Fruit fly (Drosophila melanogaster): ENCODE results near the gene CG15042.

CG15042 gene

DNA sequence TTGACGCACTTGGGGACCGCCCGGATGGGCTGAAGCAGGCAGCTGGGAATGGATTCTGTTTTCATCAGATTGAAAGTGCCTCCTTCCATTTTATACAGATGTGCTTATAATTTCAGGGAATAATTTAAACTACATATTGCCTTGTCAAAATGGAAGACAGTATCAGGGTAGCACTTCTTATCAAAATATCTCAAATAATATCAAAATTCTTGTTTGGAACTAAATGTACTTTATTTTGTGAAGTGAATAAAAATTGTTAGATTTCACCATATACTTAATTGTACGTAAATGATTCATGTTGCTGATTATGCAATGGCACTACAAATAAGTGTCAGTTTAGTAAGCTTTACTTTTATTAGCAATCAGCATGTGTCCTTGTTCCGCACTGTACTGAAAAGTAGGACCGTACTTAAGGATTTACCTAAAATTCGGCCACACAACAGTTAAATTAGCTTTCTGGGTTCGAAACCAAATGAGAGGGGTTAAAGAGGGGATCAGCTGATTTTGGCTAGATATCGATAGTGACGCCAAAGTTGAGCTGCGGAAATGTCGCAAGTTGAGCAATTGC, at the start of gene CG15042, which contains the start of gene CG15047:
Gene CG15042 (minus strand): TSS at position 101 of the 568 bp plus-strand sequence.
Gene CG15047 (plus strand): TSS at position 518 of the 568 bp plus-strand sequence.
- TF ChIP-seq CG6276 (GFP tag; optimal IDR thresholded peaks at IDR 0.05) (no peak), CG15336 (GFP tag; IDR thresholded peaks at IDR 0.05) (no peak), CG3032 (tag; optimal IDR thresholded peaks at IDR 0.05) (no peak), Smox (GFP tag; optimal IDR thresholded peaks at IDR 0.05) (no peak), salr (GFP tag; optimal IDR thresholded peaks at IDR 0.05) (no peak), CG7368 (GFP tag; optimal IDR thresholded peaks at IDR 0.05) (no peak)

DNA sequence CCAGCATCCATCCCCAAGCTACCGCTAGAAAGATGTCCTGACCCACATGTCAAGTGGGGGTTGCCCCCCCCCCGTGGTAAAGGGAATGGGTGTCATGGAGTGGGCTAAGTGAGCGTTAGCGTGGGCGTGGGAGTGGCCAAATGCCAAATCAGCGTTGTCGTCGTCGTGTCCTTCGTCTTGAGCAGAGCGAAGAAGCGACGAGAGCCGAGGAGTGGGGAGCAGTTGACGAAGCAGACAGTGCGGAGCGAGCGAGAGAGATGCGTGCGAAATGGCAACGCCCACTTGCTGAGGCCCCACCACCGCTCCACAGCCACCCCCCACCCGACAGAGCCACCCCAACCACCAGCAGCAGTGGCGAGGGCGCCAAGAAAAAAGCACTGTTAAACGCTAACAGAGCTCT, 47.1 kb upstream of the CG15042 start:
- TF ChIP-seq lz (GFP tag; optimal IDR thresholded peaks at IDR 0.05), result no peak

DNA sequence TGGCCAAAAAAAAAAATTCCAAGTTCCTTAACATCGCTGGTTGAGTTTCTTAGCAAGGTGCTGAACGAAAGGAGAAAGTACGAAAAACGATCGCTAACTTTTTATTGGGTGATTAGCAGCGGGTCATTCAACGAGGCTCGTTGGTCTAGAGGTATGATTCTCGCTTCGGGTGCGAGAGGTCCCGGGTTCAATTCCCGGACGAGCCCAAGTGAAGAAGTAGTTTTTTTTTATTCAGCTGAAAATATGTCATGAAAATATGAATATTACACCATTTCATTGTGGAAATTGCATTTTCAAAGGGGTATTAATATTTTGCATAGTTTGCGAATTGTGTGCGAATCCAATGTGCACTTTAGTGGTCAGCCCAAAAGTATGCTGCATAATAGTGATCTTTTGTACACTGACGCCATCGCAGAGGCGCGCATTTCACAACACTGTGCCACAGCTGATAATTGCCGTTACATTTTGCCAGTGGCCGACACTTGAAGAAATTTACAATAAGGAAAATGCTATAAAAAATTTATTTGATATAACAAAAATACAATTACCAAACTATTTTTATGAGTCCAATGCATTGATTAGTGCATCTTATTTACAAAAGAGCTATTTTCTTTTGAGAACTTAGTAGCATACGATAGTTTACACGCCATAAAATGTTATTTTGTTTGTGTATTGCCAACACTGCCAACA, 37.7 kb upstream of the CG15042 start:
- peak; percentile 8 for TF ChIP-seq vri (GFP tag; optimal IDR thresholded peaks at IDR 0.05)
- peak; percentile 70 for TF ChIP-seq CG6163 (GFP tag; IDR thresholded peaks at IDR 0.05)
- TF ChIP-seq pdm3 (GFP tag; optimal IDR thresholded peaks at IDR 0.05), result peak; percentile 19
- peak; percentile 12 for TF ChIP-seq CG10631 (GFP tag; optimal IDR thresholded peaks at IDR 0.05)
- no peak for TF ChIP-seq CG11294 (GFP tag; IDR thresholded peaks at IDR 0.05)
- TF ChIP-seq CG3032 (tag; optimal IDR thresholded peaks at IDR 0.05), result peak; percentile 12
- peak; percentile 84 for TF ChIP-seq CG6808 (GFP tag; optimal IDR thresholded peaks at IDR 0.05)
- peak; percentile 10 for TF ChIP-seq Hr39 (GFP tag; optimal IDR thresholded peaks at IDR 0.05)
- peak; percentile 13 for TF ChIP-seq Sox14 (GFP tag; optimal IDR thresholded peaks at IDR 0.05)
- TF ChIP-seq Ets96B (tag; optimal IDR thresholded peaks at IDR 0.05), result peak; percentile 18
- peak; percentile 35 for TF ChIP-seq esn (GFP tag; optimal IDR thresholded peaks at IDR 0.05)
- TF ChIP-seq CG8119 (GFP tag; IDR thresholded peaks at IDR 0.05), result peak; percentile 60
- TF ChIP-seq CG10669 (GFP tag; optimal IDR thresholded peaks at IDR 0.05), result peak; percentile 24
- peak; percentile 39 for TF ChIP-seq Met (GFP tag; optimal IDR thresholded peaks at IDR 0.05)
- TF ChIP-seq cyc (GFP tag; optimal IDR thresholded peaks at IDR 0.05), result peak; percentile 6
- TF ChIP-seq ss (GFP tag; optimal IDR thresholded peaks at IDR 0.05), result no peak
- TF ChIP-seq Blimp-1 (GFP tag; optimal IDR thresholded peaks at IDR 0.05), result no peak
- peak; percentile 20 for TF ChIP-seq achi (GFP tag; optimal IDR thresholded peaks at IDR 0.05)
- TF ChIP-seq CG11762 (GFP tag; optimal IDR thresholded peaks at IDR 0.05; ENCODE audit: insufficient read depth), result no peak
- TF ChIP-seq CG3919 (GFP tag; optimal IDR thresholded peaks at IDR 0.05), result peak; percentile 28
- no peak for TF ChIP-seq fd59A (GFP tag; optimal IDR thresholded peaks at IDR 0.05)
- TF ChIP-seq net (GFP tag; optimal IDR thresholded peaks at IDR 0.05), result no peak
- TF ChIP-seq topi (GFP tag; optimal IDR thresholded peaks at IDR 0.05), result peak; percentile 36
- TF ChIP-seq OdsH (GFP tag; optimal IDR thresholded peaks at IDR 0.05), result peak; percentile 2
- peak; percentile 74 for TF ChIP-seq svp (GFP tag)
- TF ChIP-seq Sox102F (GFP tag; optimal IDR thresholded peaks at IDR 0.05), result peak; percentile 6
- TF ChIP-seq CG15336 (GFP tag; IDR thresholded peaks at IDR 0.05), result peak; percentile 68
- peak; percentile 18 for TF ChIP-seq CG31627 (GFP tag; optimal IDR thresholded peaks at IDR 0.05)
- TF ChIP-seq Eip93F (GFP tag; optimal IDR thresholded peaks at IDR 0.05), result no peak
- peak; percentile 70 for TF ChIP-seq eg (GFP tag; IDR thresholded peaks at IDR 0.05)
- TF ChIP-seq fd85E (GFP tag; optimal IDR thresholded peaks at IDR 0.05), result no peak
- TF ChIP-seq acj6 (GFP tag; optimal IDR thresholded peaks at IDR 0.05), result peak; percentile 29
- peak; percentile 70 for TF ChIP-seq Eip78C (GFP tag)
- TF ChIP-seq Gug (GFP tag; IDR thresholded peaks at IDR 0.05), result no peak
- no peak for TF ChIP-seq Lpt (GFP tag; optimal IDR thresholded peaks at IDR 0.05)
- peak; percentile 41 for TF ChIP-seq Hr4 (GFP tag; optimal IDR thresholded peaks at IDR 0.05)
- peak; percentile 44 for TF ChIP-seq CG32006 (GFP tag; optimal IDR thresholded peaks at IDR 0.05)
- peak; percentile 6 for TF ChIP-seq lz (GFP tag; optimal IDR thresholded peaks at IDR 0.05)
